Fruit fly (Drosophila melanogaster) whole organism, pupa: ENCODE measurements around the gene CG8475.

Experiments
- CG13204 ChIP-seq: fragments of 200-800 bp; sonication (Bioruptor generic); optimal IDR thresholded peaks from 2 replicates; lab custom pipeline; 2018; ENCODE audit warnings: missing biosample characterization, mild to moderate bottlenecking, missing genetic modification characterization, moderate library complexity
- CG14655 ChIP-seq: fragments of 200-800 bp; sonication (Bioruptor generic); optimal IDR thresholded peaks from 3 replicates; lab custom pipeline; 2017; ENCODE audit warnings: mild to moderate bottlenecking, missing biosample characterization, missing genetic modification reagents, missing genetic modification characterization
- CG15710 ChIP-seq: fragments of 200-800 bp; sonication (Bioruptor generic); optimal IDR thresholded peaks from 2 replicates; lab custom pipeline; 2018; ENCODE audit warnings: missing biosample characterization, mild to moderate bottlenecking, missing genetic modification characterization, moderate library complexity
- CG34367 ChIP-seq: fragments of 200-800 bp; sonication (Bioruptor generic); optimal IDR thresholded peaks from 2 replicates; lab custom pipeline; 2018; ENCODE audit warnings: missing biosample characterization, mild to moderate bottlenecking, missing genetic modification characterization
- CG4496 ChIP-seq: fragments of 200-800 bp; sonication (Bioruptor generic); IDR thresholded peaks from 3 replicates; pipeline ENCODE4 v1.3.6; 2022; ENCODE audit warnings: missing biosample characterization, missing genetic modification characterization
- CG8301 ChIP-seq: fragments of 200-800 bp; sonication (Bioruptor generic); optimal IDR thresholded peaks from 2 replicates; lab custom pipeline; 2018; ENCODE audit warnings: missing biosample characterization, mild to moderate bottlenecking, missing genetic modification characterization
- CG9948 ChIP-seq: fragments of 200-800 bp; sonication (Bioruptor generic); optimal IDR thresholded peaks from 2 replicates; lab custom pipeline; 2018; ENCODE audit warnings: missing biosample characterization, mild to moderate bottlenecking, missing genetic modification characterization, moderate library complexity
- D1 ChIP-seq: fragments of 200-800 bp; sonication (Bioruptor generic); optimal IDR thresholded peaks from 2 replicates; lab custom pipeline; 2018; ENCODE audit warnings: missing biosample characterization, mild to moderate bottlenecking, missing genetic modification characterization, moderate library complexity
- EcR ChIP-seq: fragments of 200-800 bp; sonication (Bioruptor generic); optimal IDR thresholded peaks from 3 replicates; lab custom pipeline; 2019; ENCODE audit warnings: missing biosample characterization, missing genetic modification characterization, mild to moderate bottlenecking, moderate library complexity, missing genetic modification reagents
- Ets98B ChIP-seq: fragments of 200-800 bp; sonication (Bioruptor generic); IDR thresholded peaks from 2 replicates; pipeline ENCODE4 v1.3.6; 2022; ENCODE audit warnings: missing biosample characterization, missing genetic modification characterization
- Pif1B ChIP-seq: fragments of 200-800 bp; sonication (Bioruptor generic); optimal IDR thresholded peaks from 3 replicates; lab custom pipeline; 2016; ENCODE audit warnings: missing biosample characterization, missing genetic modification characterization
- Snoo ChIP-seq: fragments of 200-800 bp; sonication (Bioruptor generic); optimal IDR thresholded peaks from 3 replicates; lab custom pipeline; 2017; ENCODE audit warnings: missing biosample characterization, mild to moderate bottlenecking, missing genetic modification characterization, inconsistent platforms
- fd96Ca ChIP-seq: fragments of 200-800 bp; sonication (Bioruptor generic); IDR thresholded peaks from 3 replicates; pipeline ENCODE4 v1.3.6; 2022; ENCODE audit warnings: missing biosample characterization, missing genetic modification characterization
- rn ChIP-seq: fragments of 200-800 bp; sonication (Bioruptor generic); IDR thresholded peaks from 2 replicates; pipeline ENCODE4 v1.3.6; 2022; ENCODE audit warnings: missing biosample characterization, missing genetic modification characterization

DNA sequence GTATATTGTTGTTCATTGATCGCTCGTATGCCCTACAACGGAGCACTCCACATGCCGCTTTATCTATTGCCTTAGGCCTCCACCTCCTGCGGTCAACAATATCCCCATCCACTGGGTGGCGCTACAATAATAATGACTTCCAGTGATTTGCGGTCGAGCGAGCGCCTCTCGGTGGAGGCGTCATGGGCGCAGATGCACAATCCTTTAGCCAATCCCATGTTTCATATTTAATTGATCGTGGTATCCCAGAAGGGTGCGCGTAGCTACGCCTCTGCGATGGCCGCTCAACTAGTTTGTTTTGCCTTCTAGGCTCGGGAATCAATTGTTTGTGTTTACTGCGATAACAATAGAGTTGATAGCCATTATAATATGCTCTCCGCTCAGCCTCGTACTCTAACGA is 32.4 kb upstream of the CG8475 start:
- no peak for TF ChIP-seq CG8301
- peak; percentile 84 for TF ChIP-seq Ets98B (GFP tag; lab: Robert Waterston, UW)
- peak; percentile 87 for TF ChIP-seq CG4496 (GFP tag; lab: Robert Waterston, UW)
- no peak for TF ChIP-seq CG13204 (GFP tag; lab: Kevin White, UChicago)
- no peak for TF ChIP-seq CG15710 (tag; lab: Kevin White, UChicago)
- no peak for TF ChIP-seq EcR
- TF ChIP-seq Pif1B (GFP tag; lab: Kevin White, UChicago): no peak
- TF ChIP-seq fd96Ca: peak; percentile 85
- no peak for TF ChIP-seq rn (GFP tag; lab: Robert Waterston, UW)
- TF ChIP-seq CG9948 (tag; lab: Kevin White, UChicago): no peak
- TF ChIP-seq D1 (tag; lab: Kevin White, UChicago): no peak
- no peak for TF ChIP-seq Snoo (tag; lab: Kevin White, UChicago)
- no peak for TF ChIP-seq CG34367 (tag; lab: Kevin White, UChicago)
- no peak for TF ChIP-seq CG14655 (GFP tag; lab: Kevin White, UChicago)
